Fruit fly (Drosophila melanogaster): ENCODE results near the gene CG34159.
A peak's percentile ranks its signal among the peaks of the same experiment; 100 is the strongest.

CG34159 gene

DNA sequence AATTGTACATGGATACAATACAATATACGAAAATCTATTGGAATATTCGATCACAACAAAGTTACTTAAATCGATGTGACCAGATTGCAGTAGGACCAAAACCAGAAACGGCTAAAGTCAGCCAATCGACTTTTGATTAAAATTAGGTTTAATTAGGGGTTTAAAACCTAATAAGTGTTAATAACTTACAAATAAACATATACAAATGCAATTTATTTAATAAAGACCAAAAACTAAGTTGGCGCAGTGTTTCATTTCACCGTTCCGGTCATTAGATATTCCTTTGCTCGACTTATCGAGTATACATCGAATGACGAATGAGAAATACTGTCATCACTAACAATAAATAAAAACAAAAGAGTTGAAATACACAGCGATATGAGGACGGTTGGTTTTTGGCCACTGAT is 46.3 kb upstream of the CG34159 start, which contains the start of the genes bsk and CG31717 (continued):
- TF ChIP-seq ac (GFP tag; optimal IDR thresholded peaks at IDR 0.05) (no peak), pros (GFP tag; optimal IDR thresholded peaks at IDR 0.05) (no peak), wdn (GFP tag; IDR thresholded peaks at IDR 0.05) (no peak), ash1 (GFP tag; optimal IDR thresholded peaks at IDR 0.05) (no peak), Hr51 (GFP tag; optimal IDR thresholded peaks at IDR 0.05) (no peak), gem (tag; optimal IDR thresholded peaks at IDR 0.05) (no peak), CG12659 (GFP tag; optimal IDR thresholded peaks at IDR 0.05) (peak; percentile 72), CG17568 (GFP tag; optimal IDR thresholded peaks at IDR 0.05) (no peak), CG8944 (GFP tag; optimal IDR thresholded peaks at IDR 0.05) (no peak), HHEX (GFP tag; optimal IDR thresholded peaks at IDR 0.05) (no peak), pho (GFP tag; optimal IDR thresholded peaks at IDR 0.05) (no peak), CG14014 (GFP tag; IDR thresholded peaks at IDR 0.05) (no peak), Atf3 (GFP tag; optimal IDR thresholded peaks at IDR 0.05) (no peak), bab2 (GFP tag; optimal IDR thresholded peaks at IDR 0.05) (no peak), tna (GFP tag; IDR thresholded peaks at IDR 0.05; ENCODE audit: partially characterized antibody) (no peak), CG30431 (GFP tag; optimal IDR thresholded peaks at IDR 0.05) (no peak), kay (GFP tag; optimal IDR thresholded peaks at IDR 0.05) (peak; percentile 34), CG8359 (GFP tag; optimal IDR thresholded peaks at IDR 0.05; ENCODE audit: borderline replicate concordance) (no peak), CG10543 (GFP tag; optimal IDR thresholded peaks at IDR 0.05) (no peak), z (GFP tag; IDR thresholded peaks at IDR 0.05) (no peak), ems (GFP tag; optimal IDR thresholded peaks at IDR 0.05) (no peak), CG4820 (GFP tag; optimal IDR thresholded peaks at IDR 0.05) (no peak), gcm (GFP tag; optimal IDR thresholded peaks at IDR 0.05) (no peak), Rfx (GFP tag; IDR thresholded peaks at IDR 0.05) (no peak), CkIIα-i1 (GFP tag; IDR thresholded peaks at IDR 0.05) (no peak), CG10274 (GFP tag; optimal IDR thresholded peaks at IDR 0.05) (no peak), mirr (GFP tag; optimal IDR thresholded peaks at IDR 0.05) (no peak), cad (GFP tag; optimal IDR thresholded peaks at IDR 0.05) (no peak), CG9932 (GFP tag; IDR thresholded peaks at IDR 0.05) (no peak), ranshi (GFP tag; IDR thresholded peaks at IDR 0.05) (no peak), Atf6 (GFP tag; IDR thresholded peaks at IDR 0.05) (no peak), lab (GFP tag; optimal IDR thresholded peaks at IDR 0.05) (no peak), CG6254 (GFP tag; optimal IDR thresholded peaks at IDR 0.05) (no peak), GATAe (GFP tag; conservative IDR thresholded peaks at IDR 0.05) (no peak), salm (tag; optimal IDR thresholded peaks at IDR 0.05) (no peak), CG11560 (tag; IDR thresholded peaks at IDR 0.05) (peak; percentile 99), PHDP (tag; optimal IDR thresholded peaks at IDR 0.05) (no peak), hb (GFP tag; IDR thresholded peaks at IDR 0.05; ENCODE audit: partially characterized antibody) (no peak), ato (GFP tag; IDR thresholded peaks at IDR 0.05; ENCODE audit: partially characterized antibody) (no peak), trem (tag; optimal IDR thresholded peaks at IDR 0.05) (peak; percentile 82), NfI (GFP tag; optimal IDR thresholded peaks at IDR 0.05) (no peak), CG14050 (GFP tag; IDR thresholded peaks at IDR 0.05) (no peak), ftz-f1 (GFP tag; optimal IDR thresholded peaks at IDR 0.05) (no peak), CG3726 (GFP tag; IDR thresholded peaks at IDR 0.05) (no peak), CG7271 (tag; optimal IDR thresholded peaks at IDR 0.05) (peak; percentile 14), jing (GFP tag; optimal IDR thresholded peaks at IDR 0.05) (no peak), pnt (GFP tag; optimal IDR thresholded peaks at IDR 0.05) (no peak), CG13775 (GFP tag; optimal IDR thresholded peaks at IDR 0.05) (no peak), caup (GFP tag; optimal IDR thresholded peaks at IDR 0.05; ENCODE audit: severe bottlenecking) (no peak), C15 (GFP tag; IDR thresholded peaks at IDR 0.05) (no peak), ro (GFP tag; IDR thresholded peaks at IDR 0.05) (no peak), CG31441 (GFP tag; IDR thresholded peaks at IDR 0.05) (no peak)

All from whole organism, embryonic.